Fruit fly (Drosophila melanogaster): ENCODE measurements around the gene CG7829.

Gene CG7829

DNA sequence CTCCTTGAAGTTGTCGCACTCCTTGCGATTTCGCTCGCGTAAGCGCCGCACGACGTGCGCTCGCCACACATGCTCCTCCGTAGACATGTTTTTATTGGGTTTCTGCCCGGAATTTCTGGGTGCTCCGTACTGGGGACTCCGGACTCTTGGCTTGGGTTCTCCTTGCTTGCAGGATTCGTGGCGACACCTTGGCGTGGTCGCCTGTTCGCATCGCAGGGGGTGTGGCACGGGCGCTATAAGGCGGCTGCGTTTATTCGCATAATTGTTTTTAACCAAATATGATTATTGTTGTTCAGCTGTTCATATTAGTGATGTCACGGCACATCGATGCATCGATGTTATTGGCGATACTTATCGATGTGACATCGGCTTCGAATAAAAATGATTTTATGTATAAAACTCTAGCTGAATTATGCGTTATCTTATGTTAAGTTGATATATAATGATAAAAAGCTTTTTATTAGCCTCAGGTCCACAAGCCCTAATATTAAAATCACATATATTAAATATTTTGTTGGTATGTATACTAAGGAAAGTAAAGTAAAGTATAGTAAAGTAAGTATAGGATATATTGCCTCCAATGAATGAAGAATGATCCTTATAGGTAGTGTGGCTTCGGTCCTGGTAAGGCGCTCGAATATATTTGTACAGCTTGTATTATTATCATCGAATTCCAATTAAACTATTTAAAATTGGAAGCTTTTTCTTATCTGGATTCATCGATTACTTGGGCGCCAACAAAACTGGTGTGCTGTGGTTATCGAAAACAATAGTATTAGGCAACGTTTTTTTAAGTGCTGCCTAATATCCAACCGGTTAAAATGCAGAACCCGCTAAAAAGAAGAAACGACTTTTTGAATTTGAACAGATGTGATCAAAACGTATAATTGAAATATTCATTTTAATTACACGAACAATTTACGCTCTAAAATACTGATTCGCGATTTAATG is 17.5 kb upstream of the CG7829 start, which contains the start of gene Atg16 (continued):
- TF ChIP-seq CHES-1-like (GFP tag; optimal IDR thresholded peaks at IDR 0.05) (no peak), knrl (GFP tag; IDR thresholded peaks at IDR 0.05; ENCODE audit: partially characterized antibody) (peak; percentile 93), Doc2 (GFP tag; IDR thresholded peaks at IDR 0.05) (no peak), zen2 (GFP tag; IDR thresholded peaks at IDR 0.05; ENCODE audit: partially characterized antibody) (peak; percentile 85), Hand (GFP tag; optimal IDR thresholded peaks at IDR 0.05) (no peak), CG17829 (tag; optimal IDR thresholded peaks at IDR 0.05) (peak; percentile 6), Hmx (GFP tag; optimal IDR thresholded peaks at IDR 0.05) (no peak), Six4 (GFP tag; optimal IDR thresholded peaks at IDR 0.05) (no peak), CG3847 (GFP tag; IDR thresholded peaks at IDR 0.05) (0 out of 2 replicates have a peak, but pooled peaks have one; percentile 27), BEAF-32 (GFP tag; optimal IDR thresholded peaks at IDR 0.05) (peak; percentile 89), lola (GFP tag; optimal IDR thresholded peaks at IDR 0.05) (peak in 1 of 3 experiments; percentile 13), Ets65A (GFP tag) (peak; percentile 68), aop (GFP tag; IDR thresholded peaks at IDR 0.05) (no peak), caup (GFP tag; optimal IDR thresholded peaks at IDR 0.05; ENCODE audit: severe bottlenecking) (no peak), CG17361 (GFP tag; IDR thresholded peaks at IDR 0.05) (peak; percentile 51; the same call in 1 of the 3 replicates), Opbp (GFP tag; IDR thresholded peaks at IDR 0.05; ENCODE audit: partially characterized antibody) (peak; percentile 95), Dref (GFP tag; IDR thresholded peaks at IDR 0.05) (peak; percentile 82), CG6175 (GFP tag; IDR thresholded peaks at IDR 0.05) (peak; percentile 18; the same call in 1 of the 3 replicates), CG6654 (GFP tag; optimal IDR thresholded peaks at IDR 0.05) (no peak), slbo (GFP tag; IDR thresholded peaks at IDR 0.05) (peak; percentile 46; the same call in 1 of the 2 replicates), Myb (GFP tag; optimal IDR thresholded peaks at IDR 0.05) (peak; percentile 90), MESR4 (GFP tag; optimal IDR thresholded peaks at IDR 0.05) (peak; percentile 90), CG14014 (GFP tag; IDR thresholded peaks at IDR 0.05) (no peak), Med (GFP tag) (peak; percentile 84), row (GFP tag; IDR thresholded peaks at IDR 0.05) (peak; percentile 72), salm (tag; optimal IDR thresholded peaks at IDR 0.05) (no peak), pita (GFP tag; optimal IDR thresholded peaks at IDR 0.05) (no peak), CG17802 (tag; optimal IDR thresholded peaks at IDR 0.05) (no peak), CG18011 (GFP tag; optimal IDR thresholded peaks at IDR 0.05) (no peak), cg (GFP tag; optimal IDR thresholded peaks at IDR 0.05) (no peak), Sry-δ (GFP tag; optimal IDR thresholded peaks at IDR 0.05) (peak; percentile 81), wor (GFP tag; IDR thresholded peaks at IDR 0.05) (no peak), Ada2b (GFP tag; IDR thresholded peaks at IDR 0.05) (no peak), CG3065 (GFP tag; optimal IDR thresholded peaks at IDR 0.05) (no peak), CG6791 (GFP tag; IDR thresholded peaks at IDR 0.05; ENCODE audit: partially characterized antibody) (peak; percentile 96), CG11085 (GFP tag; IDR thresholded peaks at IDR 0.05) (no peak), CG12071 (GFP tag; optimal IDR thresholded peaks at IDR 0.05) (no peak), sna (GFP tag; IDR thresholded peaks at IDR 0.05; ENCODE audit: partially characterized antibody) (peak; percentile 84), CG33557 (GFP tag; optimal IDR thresholded peaks at IDR 0.05) (no peak), CG9609 (GFP tag; optimal IDR thresholded peaks at IDR 0.05) (no peak), CG2120 (GFP tag; optimal IDR thresholded peaks at IDR 0.05) (peak; percentile 36), fd64A (GFP tag; optimal IDR thresholded peaks at IDR 0.05) (no peak), Doc3 (GFP tag; IDR thresholded peaks at IDR 0.05; ENCODE audit: partially characterized antibody) (peak; percentile 92), run (tag; optimal IDR thresholded peaks at IDR 0.05) (no peak), CG2678 (tag; optimal IDR thresholded peaks at IDR 0.05) (no peak), chn (GFP tag; optimal IDR thresholded peaks at IDR 0.05) (no peak), tio (GFP tag; optimal IDR thresholded peaks at IDR 0.05) (no peak), Bteb2 (GFP tag; optimal IDR thresholded peaks at IDR 0.05) (no peak)

Data from whole organism, embryonic.